Worm (Caenorhabditis elegans): Measurements from ENCODE around the gene K01D12.1.

DNA sequence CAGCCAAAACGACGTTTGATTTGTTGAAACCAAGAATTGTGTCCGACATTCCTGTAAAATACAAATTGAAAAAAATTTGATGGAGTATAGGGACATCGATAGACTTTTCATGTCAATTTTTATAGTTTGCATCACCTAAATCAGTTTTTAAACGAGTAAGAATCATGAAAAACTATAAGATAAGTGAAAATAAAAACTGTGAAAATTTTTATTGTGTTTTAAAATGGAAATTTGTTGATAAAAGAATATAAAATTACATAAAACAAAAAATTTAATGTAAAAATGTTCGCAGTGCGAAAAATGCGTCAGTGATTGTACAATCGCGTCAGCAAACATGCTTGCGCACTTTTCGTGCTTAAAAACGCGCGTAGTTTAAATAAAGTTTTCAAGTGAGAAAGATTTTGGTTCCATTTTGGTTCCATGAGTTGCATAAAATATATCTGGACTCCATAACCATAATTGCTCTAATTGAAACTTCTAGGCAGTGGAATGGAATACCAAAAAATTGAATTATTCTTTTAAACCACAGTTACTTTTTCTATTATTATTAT lies 33.9 kb upstream of the K01D12.1 start, which contains the start of gene tomm-20:
- TF ChIP-seq nhr-12 (tag; optimal IDR thresholded peaks at IDR 0.05) (no peak), ceh-43 (GFP tag; optimal IDR thresholded peaks at IDR 0.05) (peak; percentile 58), snpc-4 (tag; optimal IDR thresholded peaks at IDR 0.05) (no peak), lin-13 (tag; optimal IDR thresholded peaks at IDR 0.05) (peak; percentile 98), elt-1 (tag; optimal IDR thresholded peaks at IDR 0.05; ENCODE audit: borderline replicate concordance, insufficient read depth) (peak; percentile 5), ztf-11 (tag; optimal IDR thresholded peaks at IDR 0.05) (peak; percentile 24), nhr-2 (tag; optimal IDR thresholded peaks at IDR 0.05) (peak; percentile 31), mls-2 (tag; optimal IDR thresholded peaks at IDR 0.05) (peak; percentile 79), nhr-237 (tag; optimal IDR thresholded peaks at IDR 0.05) (peak; percentile 94), unc-120 (tag; optimal IDR thresholded peaks at IDR 0.05; ENCODE audit: poor library complexity, severe bottlenecking) (peak; percentile 34)
